Worm (Caenorhabditis elegans) whole organism, midembryonic: ENCODE measurements around the gene him-5.

Experiments
- T22C8.4 ChIP-seq: fragments of 200-800 bp; sonication (Bioruptor generic); IDR thresholded peaks from 2 replicates; pipeline ENCODE4 v1.3.6; 2022; ENCODE audit warnings: missing genetic modification characterization, missing compliant biosample characterization
- cog-1 ChIP-seq: sonication (generic microtip); optimal IDR thresholded peaks from 2 replicates; lab custom pipeline; 2016; ENCODE audit warnings: missing genetic modification characterization, missing compliant biosample characterization
- flt-1 ChIP-seq: fragments of 200-800 bp; sonication (Bioruptor generic); IDR thresholded peaks from 2 replicates; pipeline ENCODE4 v1.3.6; 2022; ENCODE audit warnings: missing genetic modification characterization, missing compliant biosample characterization
- klf-2 ChIP-seq: fragments of 200-800 bp; sonication (Bioruptor generic); conservative IDR thresholded peaks from 2 replicates; pipeline ENCODE4 v1.3.6; 2022; ENCODE audit warnings: missing genetic modification reagents, missing genetic modification characterization, missing compliant biosample characterization
- med-1 ChIP-seq: sonication (generic microtip); optimal IDR thresholded peaks from 2 replicates; lab custom pipeline; 2017; ENCODE audit warnings: missing genetic modification characterization, mild to moderate bottlenecking, missing compliant biosample characterization, antibody characterized with exemption, missing genetic modification reagents; ENCODE audit not compliant: insufficient read depth
- ref-1 ChIP-seq: fragments of 200-800 bp; sonication (Bioruptor generic); conservative IDR thresholded peaks from 2 replicates; pipeline ENCODE4 v1.3.6; 2022; ENCODE audit warnings: missing genetic modification reagents, missing genetic modification characterization, missing compliant biosample characterization
- tab-1 ChIP-seq: fragments of 200-800 bp; sonication (Bioruptor generic); IDR thresholded peaks from 2 replicates; pipeline ENCODE4 v1.3.6; 2022; ENCODE audit warnings: missing genetic modification characterization, missing compliant biosample characterization
- ztf-23 ChIP-seq: fragments of 200-800 bp; sonication (Bioruptor generic); IDR thresholded peaks from 2 replicates; pipeline ENCODE4 v1.3.6; 2022; ENCODE audit warnings: missing genetic modification reagents, missing genetic modification characterization, missing compliant biosample characterization
- ztf-29 ChIP-seq: fragments of 200-800 bp; sonication (Bioruptor generic); IDR thresholded peaks from 2 replicates; pipeline ENCODE4 v1.3.6; 2022; ENCODE audit warnings: missing genetic modification reagents, missing genetic modification characterization, missing compliant biosample characterization

The him-5 gene

ce11 chrV:14100886-14101285 is 10.7 kb downstream of the him-5 start, which contains the start of gene D1086.12:
TSS of gene D1086.12 (plus strand) at chrV:14101186.
- TF ChIP-seq klf-2 (GFP tag; lab: Robert Waterston, UW) (no peak), tab-1 (GFP tag; lab: Robert Waterston, UW) (no peak), ref-1 (GFP tag; lab: Robert Waterston, UW) (no peak), flt-1 (no peak), cog-1 (no peak), ztf-23 (GFP tag; lab: Robert Waterston, UW) (no peak), ztf-29 (GFP tag; lab: Robert Waterston, UW) (no peak), T22C8.4 (GFP tag; lab: Robert Waterston, UW) (no peak), med-1 (GFP tag; lab: Kevin White, UChicago) (no peak)

ce11 chrV:14103970-14104369 is 13.7 kb downstream of the him-5 start, which contains the start of gene D1086.9:
TSS of gene D1086.9 (plus strand) at chrV:14104270.
- no peak for TF ChIP-seq cog-1
- TF ChIP-seq tab-1 (GFP tag; lab: Robert Waterston, UW), result no peak
- no peak for TF ChIP-seq med-1 (GFP tag; lab: Kevin White, UChicago)
- no peak for TF ChIP-seq flt-1
- no peak for TF ChIP-seq ref-1 (GFP tag; lab: Robert Waterston, UW)
- no peak for TF ChIP-seq klf-2 (GFP tag; lab: Robert Waterston, UW)
- no peak for TF ChIP-seq T22C8.4 (GFP tag; lab: Robert Waterston, UW)
- no peak for TF ChIP-seq ztf-23 (GFP tag; lab: Robert Waterston, UW)
- no peak for TF ChIP-seq ztf-29 (GFP tag; lab: Robert Waterston, UW)

- TF ChIP-seq flt-1, result no peak
- TF ChIP-seq ztf-29 (GFP tag; lab: Robert Waterston, UW), result no peak
- no peak for TF ChIP-seq T22C8.4 (GFP tag; lab: Robert Waterston, UW)
- TF ChIP-seq cog-1, result no peak
- no peak for TF ChIP-seq med-1 (GFP tag; lab: Kevin White, UChicago)
- no peak for TF ChIP-seq ztf-23 (GFP tag; lab: Robert Waterston, UW)
- TF ChIP-seq tab-1 (GFP tag; lab: Robert Waterston, UW), result no peak
- no peak for TF ChIP-seq klf-2 (GFP tag; lab: Robert Waterston, UW)
- TF ChIP-seq ref-1 (GFP tag; lab: Robert Waterston, UW), result no peak
These were observed 17.3 kb downstream of the him-5 start, which contains the start of gene H39E23.3 for ce11 chrV:14107511-14107910. TSS of gene H39E23.3 (plus strand) at chrV:14107811.

ce11 chrV:14110042-14110441 is 19.8 kb downstream of the him-5 start, which contains the start of gene H39E23.2:
TSS of gene H39E23.2 (plus strand) at chrV:14110342.
- TF ChIP-seq flt-1 (no peak), med-1 (GFP tag; lab: Kevin White, UChicago) (no peak), T22C8.4 (GFP tag; lab: Robert Waterston, UW) (no peak), ref-1 (GFP tag; lab: Robert Waterston, UW) (no peak), tab-1 (GFP tag; lab: Robert Waterston, UW) (no peak), cog-1 (no peak), ztf-23 (GFP tag; lab: Robert Waterston, UW) (no peak), ztf-29 (GFP tag; lab: Robert Waterston, UW) (no peak), klf-2 (GFP tag; lab: Robert Waterston, UW) (no peak)

ce11 chrV:14120674-14121073 is 30.4 kb downstream of the him-5 start:
- TF ChIP-seq flt-1, result no peak
- TF ChIP-seq cog-1, result no peak
- no peak for TF ChIP-seq klf-2 (GFP tag; lab: Robert Waterston, UW)
- TF ChIP-seq T22C8.4 (GFP tag; lab: Robert Waterston, UW), result no peak
- no peak for TF ChIP-seq ztf-29 (GFP tag; lab: Robert Waterston, UW)
- TF ChIP-seq med-1 (GFP tag; lab: Kevin White, UChicago), result no peak
- no peak for TF ChIP-seq ref-1 (GFP tag; lab: Robert Waterston, UW)
- no peak for TF ChIP-seq ztf-23 (GFP tag; lab: Robert Waterston, UW)
- TF ChIP-seq tab-1 (GFP tag; lab: Robert Waterston, UW), result no peak

- TF ChIP-seq ztf-29 (GFP tag; lab: Robert Waterston, UW) (no peak), flt-1 (no peak), T22C8.4 (GFP tag; lab: Robert Waterston, UW) (no peak), cog-1 (no peak), klf-2 (GFP tag; lab: Robert Waterston, UW) (no peak), med-1 (GFP tag; lab: Kevin White, UChicago) (no peak), ref-1 (GFP tag; lab: Robert Waterston, UW) (no peak), ztf-23 (GFP tag; lab: Robert Waterston, UW) (no peak), tab-1 (GFP tag; lab: Robert Waterston, UW) (no peak)
These were observed 33.0 kb downstream of the him-5 start for ce11 chrV:14123176-14123575.

- TF ChIP-seq ztf-23 (GFP tag; lab: Robert Waterston, UW), result 0 out of 2 replicates have a peak, but pooled peaks have one; percentile 14
These were observed 34.0 kb downstream of the him-5 start for ce11 chrV:14124187-14124586.

ce11 chrV:14126341-14126924 is 36.2 kb downstream of the him-5 start:
- TF ChIP-seq tab-1 (GFP tag; lab: Robert Waterston, UW), result no peak
- TF ChIP-seq flt-1, result no peak
- TF ChIP-seq ztf-23 (GFP tag; lab: Robert Waterston, UW), result no peak
- no peak for TF ChIP-seq klf-2 (GFP tag; lab: Robert Waterston, UW)
- TF ChIP-seq ztf-29 (GFP tag; lab: Robert Waterston, UW), result no peak
- no peak for TF ChIP-seq T22C8.4 (GFP tag; lab: Robert Waterston, UW)
- TF ChIP-seq cog-1, result no peak
- TF ChIP-seq med-1 (GFP tag; lab: Kevin White, UChicago), result no peak
- no peak for TF ChIP-seq ref-1 (GFP tag; lab: Robert Waterston, UW)

ce11 chrV:14127834-14128233 is 37.6 kb downstream of the him-5 start:
- no peak for TF ChIP-seq T22C8.4 (GFP tag; lab: Robert Waterston, UW)
- no peak for TF ChIP-seq flt-1
- no peak for TF ChIP-seq med-1 (GFP tag; lab: Kevin White, UChicago)
- no peak for TF ChIP-seq ref-1 (GFP tag; lab: Robert Waterston, UW)
- no peak for TF ChIP-seq cog-1
- TF ChIP-seq tab-1 (GFP tag; lab: Robert Waterston, UW), result no peak
- no peak for TF ChIP-seq ztf-23 (GFP tag; lab: Robert Waterston, UW)
- no peak for TF ChIP-seq ztf-29 (GFP tag; lab: Robert Waterston, UW)
- no peak for TF ChIP-seq klf-2 (GFP tag; lab: Robert Waterston, UW)
